Fruit fly (Drosophila melanogaster) whole organism, adult: ENCODE measurements around the gene Art6.

Experiments used
- CG12768 ChIP-seq: fragments of 200-800 bp; sonication (Bioruptor generic); optimal IDR thresholded peaks from 2 replicates; lab custom pipeline; 2017; ENCODE audit warnings: missing biosample characterization, missing genetic modification characterization, mild to moderate bottlenecking, moderate library complexity, missing genetic modification reagents
- CG14711 ChIP-seq: fragments of 200-800 bp; sonication (Bioruptor generic); optimal IDR thresholded peaks from 2 replicates; lab custom pipeline; 2018; ENCODE audit warnings: missing biosample characterization, mild to moderate bottlenecking, missing genetic modification characterization, moderate library complexity
- CG5204 ChIP-seq: fragments of 200-800 bp; sonication (Bioruptor generic); optimal IDR thresholded peaks from 2 replicates; lab custom pipeline; 2016; ENCODE audit warnings: missing biosample characterization, missing genetic modification characterization
- Clk ChIP-seq: fragments of 200-800 bp; sonication (Bioruptor generic); optimal IDR thresholded peaks from 2 replicates; lab custom pipeline; 2017; ENCODE audit warnings: missing biosample characterization, missing genetic modification characterization
- Crg-1 ChIP-seq: fragments of 200-800 bp; sonication (Bioruptor generic); optimal IDR thresholded peaks from 2 replicates; lab custom pipeline; 2016; ENCODE audit warnings: missing biosample characterization, missing genetic modification characterization
- Hr96 ChIP-seq: fragments of 200-800 bp; sonication (Bioruptor generic); optimal IDR thresholded peaks from 2 replicates; lab custom pipeline; 2016; ENCODE audit warnings: missing biosample characterization, missing genetic modification characterization
- cnc ChIP-seq, 2 experiments: fragments of >200 bp; optimal IDR thresholded peaks; 2 replicates each; lab custom pipeline; 2017

dm6 chr3R:13915646-13916045 is 30.0 kb downstream of the Art6 start:
- no peak for TF ChIP-seq cnc (optimal IDR thresholded peaks at IDR 0.05; lab: Kevin White, UChicago)
- no peak for TF ChIP-seq Clk (GFP tag; lab: Kevin White, UChicago)
- TF ChIP-seq CG14711 (tag; lab: Kevin White, UChicago) = no peak
- TF ChIP-seq Hr96 (GFP tag; lab: Kevin White, UChicago) = no peak
- TF ChIP-seq CG5204 (GFP tag; lab: Kevin White, UChicago) = no peak
- no peak for TF ChIP-seq CG12768
- no peak for TF ChIP-seq Crg-1 (GFP tag; lab: Kevin White, UChicago)
